Worm (Caenorhabditis elegans): ENCODE measurements around the gene ubl-1.

ubl-1 gene

DNA sequence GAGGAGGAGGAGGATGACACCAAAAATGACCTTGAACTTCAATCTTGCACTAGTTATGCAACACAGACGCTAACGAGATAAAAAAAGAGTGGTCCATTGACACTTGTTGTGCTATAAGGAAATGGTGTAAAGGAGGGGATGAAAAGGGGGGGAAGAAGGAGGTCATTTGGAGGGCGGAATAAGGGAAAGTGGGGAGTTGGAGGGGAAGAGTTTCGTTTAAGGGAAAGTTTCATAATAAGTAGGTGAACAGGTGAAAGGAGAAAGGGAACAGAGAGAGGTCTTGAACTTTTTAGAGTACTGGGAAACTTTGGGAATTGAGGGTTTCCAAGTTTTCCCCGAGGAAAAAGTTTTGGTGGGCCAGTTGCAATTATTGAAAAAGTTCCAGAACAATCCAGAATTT is 20.2 kb upstream of the ubl-1 start:
- TF ChIP-seq blmp-1 (tag; optimal IDR thresholded peaks at IDR 0.05) = peak; percentile 76
- TF ChIP-seq nhr-237 (tag; optimal IDR thresholded peaks at IDR 0.05) = no peak

DNA sequence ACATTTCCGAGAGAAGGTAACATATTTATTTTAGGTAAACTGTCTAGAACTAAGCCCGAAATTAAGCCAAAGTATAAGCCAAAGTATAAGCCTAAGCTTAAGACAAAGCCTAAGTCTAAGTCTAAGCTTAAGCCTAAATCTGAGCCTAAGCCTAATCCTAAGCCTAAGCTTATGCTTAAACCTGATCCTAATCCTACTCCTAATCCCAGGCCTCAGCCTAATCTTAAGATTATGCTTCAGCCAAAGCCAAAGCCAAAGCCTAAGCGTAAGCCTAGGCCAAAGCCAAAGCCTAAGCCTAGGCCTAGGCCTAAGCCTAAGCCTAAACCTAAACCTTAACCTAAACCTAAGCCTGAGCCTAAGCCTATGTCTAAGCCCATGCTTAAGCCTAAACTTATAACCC is 12.2 kb upstream of the ubl-1 start:
- TF ChIP-seq lsy-2 (tag; optimal IDR thresholded peaks at IDR 0.05) = no peak

DNA sequence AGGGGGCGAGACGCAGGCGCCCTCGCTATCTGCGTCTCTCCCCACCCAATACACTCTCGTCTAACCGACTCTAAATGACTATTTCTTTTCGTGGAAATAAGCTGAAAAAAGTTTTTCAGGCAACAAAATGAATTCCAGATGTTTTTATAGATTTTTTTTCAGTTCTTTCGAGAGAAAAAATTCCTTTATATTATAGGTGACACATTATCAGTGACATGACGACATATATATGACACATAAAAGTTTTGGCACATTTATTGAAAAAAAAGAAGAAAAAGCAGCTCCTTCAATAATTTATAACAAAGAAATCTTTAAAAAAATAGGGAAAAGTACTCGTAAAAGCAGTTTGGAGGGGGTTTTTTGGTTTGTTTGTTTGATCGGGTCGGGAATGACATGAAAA is 7.8 kb upstream of the ubl-1 start, which contains the start of gene fipr-29:
Gene fipr-29, minus strand, starts transcription at position 101 of the 400 bp plus-strand sequence.
- TF ChIP-seq efl-1 (optimal IDR thresholded peaks at IDR 0.05) = no peak
- peak in 1 of 2 experiments; percentile 19 for TF ChIP-seq efl-1 (GFP tag; optimal IDR thresholded peaks at IDR 0.05 in 1 of 2)
- TF ChIP-seq nhr-47 (tag; optimal IDR thresholded peaks at IDR 0.05) = no peak

DNA sequence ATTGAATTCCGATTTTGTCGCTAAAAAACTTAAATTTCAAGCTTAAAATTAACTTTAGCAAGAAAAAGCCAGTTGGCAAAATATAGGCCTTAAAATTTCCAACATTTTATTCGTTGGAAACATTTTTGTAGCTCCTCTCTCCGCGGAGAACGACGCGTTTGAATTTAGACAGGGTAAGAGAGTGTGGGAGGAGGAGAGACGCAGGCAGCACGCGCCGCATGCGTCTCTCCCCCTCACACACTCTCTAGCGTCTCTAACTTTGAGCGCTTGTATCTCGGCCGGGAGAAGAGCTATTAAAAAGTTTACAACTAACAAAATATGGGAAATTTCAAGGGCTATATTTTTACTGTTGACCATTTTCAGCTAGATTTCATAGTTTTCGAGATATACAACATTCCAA is 6.8 kb upstream of the ubl-1 start:
- TF ChIP-seq C16A3.4 (tag; optimal IDR thresholded peaks at IDR 0.05) (no peak), mab-9 (GFP tag; IDR thresholded peaks at IDR 0.05) (no peak)

DNA sequence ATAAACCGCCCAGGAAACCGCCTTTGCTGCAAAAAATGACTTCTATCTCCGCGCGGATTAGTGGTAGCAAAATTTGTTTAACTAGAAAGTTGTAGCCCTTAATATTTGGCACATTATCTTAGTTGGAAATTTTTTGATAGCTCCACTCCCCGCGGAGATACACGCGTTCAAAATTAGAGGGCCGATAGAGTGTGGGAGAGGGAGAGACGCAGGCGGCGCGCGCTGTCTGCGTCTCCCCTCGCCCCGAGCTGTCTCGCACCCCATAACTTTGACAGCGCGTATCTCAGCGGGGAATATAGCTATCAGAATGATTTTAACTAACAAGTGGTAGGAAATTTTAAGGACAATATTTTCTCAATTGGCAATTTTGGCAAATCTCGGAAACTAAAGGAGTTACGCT is 5.0 kb upstream of the ubl-1 start:
- TF ChIP-seq nhr-237 (tag; optimal IDR thresholded peaks at IDR 0.05) = no peak
- no peak for TF ChIP-seq nhr-71 (tag; optimal IDR thresholded peaks at IDR 0.05)
- no peak for TF ChIP-seq lin-35 (GFP tag; optimal IDR thresholded peaks at IDR 0.05)
- no peak for TF ChIP-seq nhr-11 (tag; optimal IDR thresholded peaks at IDR 0.05)
- no peak for TF ChIP-seq hpl-2 (GFP tag; optimal IDR thresholded peaks at IDR 0.05)
- no peak for TF ChIP-seq fkh-8 (tag; optimal IDR thresholded peaks at IDR 0.05)
- TF ChIP-seq aha-1 (tag; optimal IDR thresholded peaks at IDR 0.05) = no peak
- TF ChIP-seq zag-1 (tag; optimal IDR thresholded peaks at IDR 0.05) = no peak

DNA sequence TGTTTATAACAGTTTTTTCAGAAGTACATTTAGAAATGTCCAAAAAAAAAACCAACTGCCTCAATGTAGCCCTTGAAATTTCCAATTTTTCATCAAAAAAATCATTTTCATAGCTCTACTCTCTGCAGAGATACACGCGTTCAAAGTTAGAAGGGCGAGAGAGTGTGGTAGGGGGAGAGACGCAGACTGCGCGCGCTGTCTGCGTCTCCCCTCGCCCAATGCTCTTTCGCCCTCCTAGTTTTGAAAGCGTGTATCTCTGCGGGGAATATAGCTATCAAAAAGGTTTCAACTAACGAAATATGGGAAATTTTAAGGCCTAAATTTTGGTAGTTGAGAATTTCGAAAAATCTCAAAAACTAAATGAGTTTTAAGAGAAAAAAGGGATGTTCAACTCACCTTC is 4.5 kb upstream of the ubl-1 start:
- TF ChIP-seq nhr-12 (tag; optimal IDR thresholded peaks at IDR 0.05) (no peak), lir-3 (tag; optimal IDR thresholded peaks at IDR 0.05; ENCODE audit: poor library complexity) (no peak), jun-1 (tag; optimal IDR thresholded peaks at IDR 0.05) (no peak)

DNA sequence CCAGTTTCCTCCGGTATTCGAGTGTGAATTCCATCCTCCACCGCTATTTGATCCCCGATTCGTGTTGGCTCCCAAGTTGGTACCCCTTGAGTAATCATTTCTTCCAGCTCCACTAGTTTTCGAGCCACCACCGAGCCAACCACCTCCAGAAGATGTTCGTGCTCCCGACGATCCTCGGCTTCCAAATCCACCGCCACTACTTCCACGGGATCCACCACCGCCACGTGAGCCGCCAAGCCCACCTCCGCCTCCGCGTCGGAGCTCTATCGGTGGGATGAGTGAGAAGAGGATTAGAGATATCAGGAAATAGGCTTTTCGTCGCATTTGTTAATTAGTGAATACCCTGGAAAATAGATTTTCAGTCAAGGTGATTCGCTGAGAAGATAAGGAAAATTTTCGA is 4.1 kb upstream of the ubl-1 start, which contains the start of gene H06I04.6:
Gene H06I04.6, minus strand, starts transcription at position 345 of the 400 bp plus-strand sequence.
- TF ChIP-seq nhr-90 (tag; optimal IDR thresholded peaks at IDR 0.05; ENCODE audit: poor library complexity) (no peak), alr-1 (tag; optimal IDR thresholded peaks at IDR 0.05; ENCODE audit: borderline replicate concordance) (no peak), jun-1 (tag; optimal IDR thresholded peaks at IDR 0.05) (no peak), nhr-77 (tag; optimal IDR thresholded peaks at IDR 0.05) (no peak), mef-2 (tag; optimal IDR thresholded peaks at IDR 0.05) (no peak), xbp-1 (tag; optimal IDR thresholded peaks at IDR 0.05) (no peak), hlh-4 (tag; optimal IDR thresholded peaks at IDR 0.05) (no peak), elt-2 (tag; optimal IDR thresholded peaks at IDR 0.05) (no peak), snu-23 (GFP tag; optimal IDR thresholded peaks at IDR 0.05) (no peak), hpl-2 (GFP tag; optimal IDR thresholded peaks at IDR 0.05) (no peak), nhr-47 (tag; optimal IDR thresholded peaks at IDR 0.05) (no peak), ces-1 (GFP tag; optimal IDR thresholded peaks at IDR 0.05) (no peak), fkh-10 (GFP tag; optimal IDR thresholded peaks at IDR 0.05) (no peak), efl-1 (optimal IDR thresholded peaks at IDR 0.05) (no peak), efl-1 (GFP tag; optimal IDR thresholded peaks at IDR 0.05 in 1 of 2) (no peak), mdl-1 (tag; optimal IDR thresholded peaks at IDR 0.05) (no peak), F16B12.6 (tag; optimal IDR thresholded peaks at IDR 0.05) (no peak), blmp-1 (tag; optimal IDR thresholded peaks at IDR 0.05) (no peak)

DNA sequence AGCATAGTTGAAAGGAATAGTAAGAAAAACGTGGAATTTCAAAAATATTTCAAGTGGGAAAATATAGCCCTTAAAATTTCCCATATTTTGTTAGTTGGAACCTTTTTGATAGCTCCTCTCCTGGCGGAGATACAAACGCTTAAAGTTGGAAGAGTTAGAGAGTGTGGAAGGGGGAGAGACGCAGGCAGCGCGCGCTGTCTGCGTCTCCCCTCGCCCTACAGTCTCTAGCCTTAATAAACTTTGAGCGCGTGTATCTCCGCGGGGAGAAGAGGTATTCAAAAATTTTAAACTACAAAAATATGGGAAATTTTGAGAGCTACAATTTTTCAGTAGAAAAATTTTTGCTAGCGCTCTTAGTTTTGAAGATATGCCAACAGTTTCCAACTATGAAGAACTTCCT is 3.5 kb upstream of the ubl-1 start:
- TF ChIP-seq skn-1 (tag; optimal IDR thresholded peaks at IDR 0.05) (no peak), hlh-17 (GFP tag; optimal IDR thresholded peaks at IDR 0.05; ENCODE audit: borderline replicate concordance) (no peak), fkh-8 (tag; optimal IDR thresholded peaks at IDR 0.05) (no peak), C04F5.9 (tag; optimal IDR thresholded peaks at IDR 0.05) (no peak), unc-62 (GFP tag; optimal IDR thresholded peaks at IDR 0.05) (no peak), fkh-10 (GFP tag; optimal IDR thresholded peaks at IDR 0.05) (no peak), lin-13 (GFP tag; optimal IDR thresholded peaks at IDR 0.05) (no peak), nhr-85 (tag) (no peak)
